Worm (Caenorhabditis elegans): ENCODE data around the gene sams-1.

The sams-1 gene

ce11 chrX:11934933-11935332 lies 30.8 kb upstream of the sams-1 start (continued):
- TF ChIP-seq unc-86 (tag; optimal IDR thresholded peaks at IDR 0.05) (peak; percentile 54), unc-3 (GFP tag; conservative IDR thresholded peaks at IDR 0.05) (peak; percentile 67; the same call in 1 of the 2 replicates), unc-3 (tag; optimal IDR thresholded peaks at IDR 0.05) (peak; percentile 55), eyg-1 (tag; optimal IDR thresholded peaks at IDR 0.05) (peak; percentile 28), pha-2 (tag; optimal IDR thresholded peaks at IDR 0.05) (peak; percentile 56), ceh-24 (tag; optimal IDR thresholded peaks at IDR 0.05) (no peak)

ce11 chrX:11937343-11937935 lies 28.3 kb upstream of the sams-1 start:
- TF ChIP-seq elt-4 (tag; optimal IDR thresholded peaks at IDR 0.05), result no peak
- peak; percentile 86 for TF ChIP-seq ceh-34 (tag; optimal IDR thresholded peaks at IDR 0.05)
- TF ChIP-seq Y22D7AL.16 (tag; optimal IDR thresholded peaks at IDR 0.05), result no peak
- TF ChIP-seq C08G9.2 (tag; optimal IDR thresholded peaks at IDR 0.05), result peak; percentile 65
- peak; percentile 57 for TF ChIP-seq fkh-6 (tag; optimal IDR thresholded peaks at IDR 0.05)
- TF ChIP-seq rnt-1 (tag; optimal IDR thresholded peaks at IDR 0.05), result peak; percentile 94
- TF ChIP-seq fkh-10 (GFP tag; optimal IDR thresholded peaks at IDR 0.05), result peak; percentile 57
- TF ChIP-seq pros-1 (tag; optimal IDR thresholded peaks at IDR 0.05), result peak; percentile 97
- peak; percentile 9 for TF ChIP-seq zip-5 (tag; optimal IDR thresholded peaks at IDR 0.05)
- peak; percentile 44 for TF ChIP-seq hlh-15 (tag; optimal IDR thresholded peaks at IDR 0.05)
- peak; percentile 70 for TF ChIP-seq F13H6.1 (tag; optimal IDR thresholded peaks at IDR 0.05)
- TF ChIP-seq ceh-31 (tag; optimal IDR thresholded peaks at IDR 0.05), result peak; percentile 92
- TF ChIP-seq hlh-6 (tag; optimal IDR thresholded peaks at IDR 0.05), result peak; percentile 56
- no peak for TF ChIP-seq C38D4.7 (GFP tag; optimal IDR thresholded peaks at IDR 0.05)
- TF ChIP-seq T23F11.4 (GFP tag; optimal IDR thresholded peaks at IDR 0.05), result peak; percentile 1
- peak; percentile 31 for TF ChIP-seq dmd-4 (tag; optimal IDR thresholded peaks at IDR 0.05; ENCODE audit: borderline replicate concordance)
- TF ChIP-seq ttx-3 (tag; optimal IDR thresholded peaks at IDR 0.05), result peak; percentile 53
- TF ChIP-seq lim-6 (tag; optimal IDR thresholded peaks at IDR 0.05), result peak; percentile 58
- TF ChIP-seq hlh-30 (tag; optimal IDR thresholded peaks at IDR 0.05; ENCODE audit: insufficient read depth), result peak; percentile 73
- TF ChIP-seq ceh-18 (tag; optimal IDR thresholded peaks at IDR 0.05), result peak; percentile 96
- no peak for TF ChIP-seq fax-1 (tag; optimal IDR thresholded peaks at IDR 0.05)
- peak; percentile 85 for TF ChIP-seq unc-86 (tag; optimal IDR thresholded peaks at IDR 0.05)
- TF ChIP-seq gmeb-2 (tag; optimal IDR thresholded peaks at IDR 0.05), result peak; percentile 66
- peak; percentile 13 for TF ChIP-seq ceh-22 (tag; optimal IDR thresholded peaks at IDR 0.05)
- TF ChIP-seq pha-4 (tag; optimal IDR thresholded peaks at IDR 0.05), result no peak
- no peak for TF ChIP-seq odd-2 (tag; optimal IDR thresholded peaks at IDR 0.05)
- TF ChIP-seq che-1 (tag; optimal IDR thresholded peaks at IDR 0.05), result peak; percentile 41
- peak; percentile 92 for TF ChIP-seq nhr-11 (tag; optimal IDR thresholded peaks at IDR 0.05)
- peak; percentile 74 for TF ChIP-seq ceh-2 (tag; optimal IDR thresholded peaks at IDR 0.05)
- TF ChIP-seq unc-42 (tag; optimal IDR thresholded peaks at IDR 0.05), result peak; percentile 90
- no peak for TF ChIP-seq lin-11 (tag; optimal IDR thresholded peaks at IDR 0.05)
- peak; percentile 68 for TF ChIP-seq ztf-16 (tag; optimal IDR thresholded peaks at IDR 0.05)
- peak; percentile 52 for TF ChIP-seq ceh-14 (tag; optimal IDR thresholded peaks at IDR 0.05)
- TF ChIP-seq unc-3 (GFP tag; conservative IDR thresholded peaks at IDR 0.05), result 0 out of 2 replicates have a peak, but pooled peaks have one; percentile 21
- TF ChIP-seq unc-3 (tag; optimal IDR thresholded peaks at IDR 0.05), result peak; percentile 15
- peak; percentile 89 for TF ChIP-seq tbx-2 (tag; optimal IDR thresholded peaks at IDR 0.05)
- TF ChIP-seq hlh-8 (tag; optimal IDR thresholded peaks at IDR 0.05), result peak; percentile 45
- TF ChIP-seq sox-4 (tag; optimal IDR thresholded peaks at IDR 0.05), result peak; percentile 61
- no peak for TF ChIP-seq nhr-232 (tag; optimal IDR thresholded peaks at IDR 0.05)
- no peak for TF ChIP-seq pha-2 (tag; optimal IDR thresholded peaks at IDR 0.05)
- TF ChIP-seq sox-2 (GFP tag; IDR thresholded peaks at IDR 0.05), result peak; percentile 46
- peak; percentile 66 for TF ChIP-seq ceh-6 (GFP tag; optimal IDR thresholded peaks at IDR 0.05)
- no peak for TF ChIP-seq ahr-1 (tag; optimal IDR thresholded peaks at IDR 0.05)
- peak; percentile 53 for TF ChIP-seq ceh-19 (GFP tag; optimal IDR thresholded peaks at IDR 0.05)
- no peak for TF ChIP-seq pag-3 (tag; optimal IDR thresholded peaks at IDR 0.05; ENCODE audit: borderline replicate concordance)
- TF ChIP-seq ets-4 (tag; optimal IDR thresholded peaks at IDR 0.05), result peak; percentile 18
- no peak for TF ChIP-seq hlh-13 (GFP tag; optimal IDR thresholded peaks at IDR 0.05)
- TF ChIP-seq npax-4 (tag; optimal IDR thresholded peaks at IDR 0.05), result no peak

Measured in whole organism, late embryonic.